Fruit fly (Drosophila melanogaster): Measurements from ENCODE around the gene CG31897.

dm6 chr2L:8393122-8393521, 49.1 kb upstream of the CG31897 start, which contains the start of gene Acp29AB:
- TF ChIP-seq insv (optimal IDR thresholded peaks at IDR 0.05): no peak
- TF ChIP-seq psq (optimal IDR thresholded peaks at IDR 0.05): no peak
- TF ChIP-seq ttk (optimal IDR thresholded peaks at IDR 0.05): no peak
- TF ChIP-seq Sin3A (optimal IDR thresholded peaks at IDR 0.05): no peak
- no peak for TF ChIP-seq h (optimal IDR thresholded peaks at IDR 0.05)
